Fruit fly (Drosophila melanogaster) whole organism, wandering third instar larva: Measurements from ENCODE around the gene tzn.

Source experiments
- Abd-B ChIP-seq: fragments of >200 bp; optimal IDR thresholded peaks from 2 replicates; lab custom pipeline; 2017; ENCODE audit warnings: missing biosample characterization, missing genetic modification characterization
- CG32264 ChIP-seq: fragments of 200-800 bp; sonication (Bioruptor generic); optimal IDR thresholded peaks from 2 replicates; lab custom pipeline; 2016; ENCODE audit warnings: missing biosample characterization, missing genetic modification characterization
- CG9705 ChIP-seq: fragments of 200-800 bp; sonication (Bioruptor generic); optimal IDR thresholded peaks from 2 replicates; lab custom pipeline; 2018; ENCODE audit warnings: missing biosample characterization, mild to moderate bottlenecking, missing genetic modification characterization
- CrebA ChIP-seq: fragments of 200-800 bp; sonication (Bioruptor generic); optimal IDR thresholded peaks from 2 replicates; lab custom pipeline; 2016; ENCODE audit warnings: missing biosample characterization, mild to moderate bottlenecking, missing genetic modification characterization, borderline replicate concordance
- Dfd ChIP-seq: fragments of >200 bp; optimal IDR thresholded peaks from 2 replicates; lab custom pipeline; 2017; ENCODE audit warnings: missing biosample characterization, missing genetic modification characterization
- Dif ChIP-seq: fragments of 200-275, 200-300 bp; sonication (Bioruptor generic); optimal IDR thresholded peaks from 2 replicates; lab custom pipeline; 2018; ENCODE audit warnings: missing biosample characterization, missing genetic modification characterization; ENCODE audit not compliant: partially characterized antibody
- GATAd ChIP-seq: sonication (Bioruptor generic); optimal IDR thresholded peaks from 2 replicates; lab custom pipeline; 2016; ENCODE audit warnings: missing biosample characterization, missing genetic modification characterization
- HLH106 ChIP-seq: fragments of 200-800 bp; optimal IDR thresholded peaks from 3 replicates; lab custom pipeline; 2019; ENCODE audit warnings: missing biosample characterization, mild to moderate bottlenecking, missing genetic modification characterization, moderate library complexity
- Hnf4 ChIP-seq: fragments of 200-800 bp; sonication (Bioruptor generic); optimal IDR thresholded peaks from 2 replicates; lab custom pipeline; 2016; ENCODE audit warnings: missing biosample characterization, mild to moderate bottlenecking, missing genetic modification characterization
- Hr78 ChIP-seq: fragments of >200 bp; optimal IDR thresholded peaks from 2 replicates; lab custom pipeline; 2017; ENCODE audit warnings: missing biosample characterization, missing genetic modification characterization
- Hr83 ChIP-seq: fragments of 200-300 bp; sonication (Bioruptor generic); optimal IDR thresholded peaks from 2 replicates; lab custom pipeline; 2016; ENCODE audit warnings: missing biosample characterization, mild to moderate bottlenecking, missing genetic modification characterization, moderate library complexity; ENCODE audit not compliant: poor library complexity, severe bottlenecking
- Jra ChIP-seq: sonication (Bioruptor generic); optimal IDR thresholded peaks from 2 replicates; lab custom pipeline; 2016; ENCODE audit warnings: missing biosample characterization, missing genetic modification characterization
- Mio ChIP-seq: sonication (Bioruptor generic); optimal IDR thresholded peaks from 2 replicates; lab custom pipeline; 2016; ENCODE audit warnings: missing biosample characterization, missing genetic modification characterization
- Myc ChIP-seq: fragments of >200 bp; optimal IDR thresholded peaks from 2 replicates; lab custom pipeline; 2017
- N ChIP-seq: fragments of >200 bp; optimal IDR thresholded peaks from 2 replicates; lab custom pipeline; 2018; ENCODE audit warnings: missing biosample characterization, missing external identifiers, missing genetic modification characterization
- OdsH ChIP-seq: fragments of 200-800 bp; sonication (Bioruptor generic); optimal IDR thresholded peaks from 2 replicates; lab custom pipeline; 2016; ENCODE audit warnings: missing biosample characterization, mild to moderate bottlenecking, missing genetic modification characterization
- Rel ChIP-seq, 2 experiments: fragments of 200-800 bp; sonication (Bioruptor generic) in 1 of 2; optimal IDR thresholded peaks; 2 replicates in 1 of 2; 3 replicates in 1 of 2; lab custom pipeline; 2016 to 2019; ENCODE audit warnings: mild to moderate bottlenecking in 2 of 2, missing biosample characterization in 2 of 2, missing genetic modification characterization in 2 of 2, moderate library complexity in 1 of 2
- Sp1 ChIP-seq: fragments of 200-800 bp; sonication (Bioruptor generic); optimal IDR thresholded peaks from 3 replicates; lab custom pipeline; 2019; ENCODE audit warnings: missing biosample characterization, mild to moderate bottlenecking, missing genetic modification characterization, moderate library complexity
- Vsx2 ChIP-seq: fragments of 200-300, 225-300 bp; sonication (Bioruptor generic); optimal IDR thresholded peaks from 2 replicates; lab custom pipeline; 2018; ENCODE audit warnings: missing biosample characterization, missing genetic modification characterization; ENCODE audit not compliant: partially characterized antibody
- br ChIP-seq: fragments of 200-800 bp; sonication (Bioruptor generic); optimal IDR thresholded peaks from 2 replicates; lab custom pipeline; 2016; ENCODE audit warnings: missing biosample characterization, missing genetic modification characterization
- brk ChIP-seq: fragments of 200-800 bp; sonication (Bioruptor generic); optimal IDR thresholded peaks from 2 replicates; lab custom pipeline; 2016; ENCODE audit warnings: missing biosample characterization, mild to moderate bottlenecking, missing genetic modification characterization
- dl ChIP-seq, 2 experiments: fragments of 175-275, 200-275 bp in 1 of 2; fragments of 200-275 bp in 1 of 2; sonication (Bioruptor generic); optimal IDR thresholded peaks; lab custom pipeline; 2018; ENCODE audit warnings: mild to moderate bottlenecking in 2 of 2, missing biosample characterization in 2 of 2, missing genetic modification characterization in 2 of 2, moderate library complexity in 2 of 2; ENCODE audit not compliant: partially characterized antibody in 2 of 2, insufficient read depth in 1 of 2
- dmrt93B ChIP-seq: fragments of 200-800 bp; sonication (Bioruptor generic); optimal IDR thresholded peaks from 2 replicates; lab custom pipeline; 2018; ENCODE audit warnings: missing biosample characterization, mild to moderate bottlenecking, missing genetic modification characterization
- dsf ChIP-seq: sonication (Bioruptor generic); optimal IDR thresholded peaks from 2 replicates; lab custom pipeline; 2016; ENCODE audit warnings: missing biosample characterization, missing genetic modification characterization, borderline replicate concordance
- ey ChIP-seq: fragments of 200-800 bp; sonication (Bioruptor generic); optimal IDR thresholded peaks from 2 replicates; lab custom pipeline; 2016; ENCODE audit warnings: missing biosample characterization, missing genetic modification characterization
- foxo ChIP-seq, 2 experiments: fragments of 200-800 bp; sonication (Bioruptor generic); optimal IDR thresholded peaks; 2 replicates in 1 of 2; 3 replicates in 1 of 2; lab custom pipeline; 2016 to 2017; ENCODE audit warnings: missing biosample characterization in 2 of 2, missing genetic modification characterization in 2 of 2
- fru ChIP-seq: fragments of 200-800 bp; sonication (Bioruptor generic); optimal IDR thresholded peaks from 3 replicates; lab custom pipeline; 2016; ENCODE audit warnings: missing biosample characterization, mild to moderate bottlenecking, missing genetic modification characterization
- h ChIP-seq: fragments of 200-800 bp; sonication (Bioruptor generic); optimal IDR thresholded peaks from 3 replicates; lab custom pipeline; 2016; ENCODE audit warnings: missing biosample characterization, mild to moderate bottlenecking, missing genetic modification characterization
- jim ChIP-seq: fragments of 175-275, 200-325 bp; sonication (Bioruptor generic); optimal IDR thresholded peaks from 2 replicates; lab custom pipeline; 2016; ENCODE audit warnings: missing biosample characterization, mild to moderate bottlenecking, missing genetic modification characterization
- lola ChIP-seq: fragments of >200 bp; optimal IDR thresholded peaks from 2 replicates; lab custom pipeline; 2017; ENCODE audit warnings: missing biosample characterization, missing genetic modification characterization
- pan ChIP-seq: fragments of >200 bp; optimal IDR thresholded peaks from 2 replicates; lab custom pipeline; 2017
- psq ChIP-seq: fragments of 200-800 bp; sonication (Bioruptor generic); optimal IDR thresholded peaks from 3 replicates; lab custom pipeline; 2017; ENCODE audit warnings: missing biosample characterization, mild to moderate bottlenecking, missing genetic modification characterization, moderate library complexity
- rgr ChIP-seq: fragments of 200-800 bp; sonication (Bioruptor generic); optimal IDR thresholded peaks from 3 replicates; lab custom pipeline; 2016; ENCODE audit warnings: missing biosample characterization, mild to moderate bottlenecking, missing genetic modification characterization
- sage ChIP-seq: fragments of 200-800 bp; sonication (Bioruptor generic); optimal IDR thresholded peaks from 2 replicates; lab custom pipeline; 2016; ENCODE audit warnings: missing biosample characterization, mild to moderate bottlenecking, missing genetic modification characterization
- sv ChIP-seq: fragments of 200-800 bp; sonication (Bioruptor generic); optimal IDR thresholded peaks from 3 replicates; lab custom pipeline; 2016; ENCODE audit warnings: missing biosample characterization, missing genetic modification characterization
- tai ChIP-seq: sonication (Bioruptor generic); optimal IDR thresholded peaks from 2 replicates; lab custom pipeline; 2016; ENCODE audit warnings: missing biosample characterization, missing genetic modification characterization
- usp ChIP-seq: fragments of >200 bp; optimal IDR thresholded peaks from 2 replicates; lab custom pipeline; 2017; ENCODE audit warnings: missing biosample characterization, missing genetic modification characterization
- woc ChIP-seq: sonication (Bioruptor generic); optimal IDR thresholded peaks from 2 replicates; lab custom pipeline; 2016; ENCODE audit warnings: missing biosample characterization, mild to moderate bottlenecking, missing genetic modification characterization

tzn gene

DNA sequence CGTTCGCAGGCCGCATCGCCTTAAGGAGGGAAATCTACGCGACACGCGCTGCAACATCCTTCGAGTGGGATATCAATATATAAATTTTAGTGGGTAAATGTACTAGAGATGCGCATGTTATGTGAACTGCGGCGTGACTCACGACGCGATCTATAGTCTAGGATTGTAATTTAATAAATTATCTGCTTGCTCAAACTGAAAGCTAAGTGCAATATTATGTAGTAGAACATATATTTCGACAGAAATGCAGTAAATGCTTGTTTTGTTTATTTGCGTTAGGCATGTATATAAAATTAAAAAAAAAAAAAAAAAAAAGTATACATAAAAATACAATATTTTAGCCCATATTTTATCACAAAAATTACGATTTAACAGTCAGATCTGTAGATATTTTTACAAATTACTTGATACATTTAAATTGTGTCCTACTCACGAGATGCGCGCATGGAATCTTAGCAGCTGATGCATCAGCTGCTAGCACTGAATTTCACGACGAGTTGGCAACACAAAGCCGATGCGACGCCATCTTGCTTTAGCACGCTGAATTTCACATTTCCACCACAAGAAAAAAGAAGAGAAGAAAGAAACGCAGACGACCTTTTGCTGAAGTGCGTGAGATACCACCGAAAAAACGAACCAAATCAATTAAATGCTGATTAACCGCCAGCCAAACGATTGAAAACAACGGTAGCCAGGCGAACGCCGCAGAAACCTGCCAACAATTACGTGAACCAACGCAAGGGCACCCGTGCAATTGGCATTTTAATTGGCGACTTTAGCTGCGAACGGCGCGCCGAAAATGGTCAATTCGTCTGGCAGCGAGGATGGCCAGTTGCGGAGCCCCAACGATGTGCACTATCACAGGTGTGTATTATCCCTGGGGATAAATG lies 27.2 kb upstream of the tzn start, which contains the start of the genes CG4042 and Pitslre:
CG4042 (minus strand) TSS at position 507 of the 890 bp plus-strand sequence.
Pitslre (plus strand) TSS at position 528 of the 890 bp plus-strand sequence.
- TF ChIP-seq lola (GFP tag; lab: Kevin White, UChicago) = no peak
- TF ChIP-seq Vsx2 = no peak
- no peak for TF ChIP-seq Hr78 (GFP tag; lab: Kevin White, UChicago)
- no peak for TF ChIP-seq HLH106 (tag; lab: Kevin White, UChicago)
- no peak for TF ChIP-seq CrebA (GFP tag; lab: Kevin White, UChicago)
- no peak for TF ChIP-seq Myc (lab: Kevin White, UChicago)
- TF ChIP-seq N (GFP tag; lab: Kevin White, UChicago) = no peak
- peak; percentile 54 for TF ChIP-seq OdsH (GFP tag; lab: Kevin White, UChicago)
- TF ChIP-seq ey (GFP tag; lab: Kevin White, UChicago) = no peak
- no peak for TF ChIP-seq Rel (GFP tag; optimal IDR thresholded peaks at IDR 0.05; lab: Kevin White, UChicago)
- TF ChIP-seq Rel (tag; optimal IDR thresholded peaks at IDR 0.05; lab: Kevin White, UChicago) = no peak
- TF ChIP-seq dsf = no peak
- no peak for TF ChIP-seq tai (GFP tag; lab: Kevin White, UChicago)
- peak; percentile 27 for TF ChIP-seq sage (GFP tag; lab: Kevin White, UChicago)
- no peak for TF ChIP-seq pan (lab: Kevin White, UChicago)
- TF ChIP-seq jim (GFP tag; lab: Kevin White, UChicago) = no peak
- peak in 1 of 2 experiments; percentile 67 for TF ChIP-seq foxo (GFP tag; optimal IDR thresholded peaks at IDR 0.05; lab: Kevin White, UChicago)
- TF ChIP-seq GATAd (GFP tag; lab: Kevin White, UChicago) = no peak
- peak; percentile 58 for TF ChIP-seq Hnf4 (GFP tag; lab: Kevin White, UChicago)
- TF ChIP-seq sv (GFP tag; lab: Kevin White, UChicago) = peak; percentile 35
- peak; percentile 31 for TF ChIP-seq woc (GFP tag; lab: Kevin White, UChicago)
- TF ChIP-seq Dif = no peak
- no peak for TF ChIP-seq usp (GFP tag; lab: Kevin White, UChicago)
- peak; percentile 6 for TF ChIP-seq br (GFP tag; lab: Kevin White, UChicago)
- peak; percentile 22 for TF ChIP-seq Jra (GFP tag; lab: Kevin White, UChicago)
- peak; percentile 23 for TF ChIP-seq Hr83
- TF ChIP-seq psq (GFP tag; lab: Kevin White, UChicago) = peak; percentile 57
- TF ChIP-seq Abd-B (GFP tag; lab: Kevin White, UChicago) = no peak
- TF ChIP-seq dl (GFP tag; optimal IDR thresholded peaks at IDR 0.05; lab: Kevin White, UChicago; ENCODE audit: insufficient read depth in 1 of 2, partially characterized antibody in 2 of 2) = no peak
- TF ChIP-seq dmrt93B = peak; percentile 13
- peak; percentile 38 for TF ChIP-seq fru (GFP tag; lab: Kevin White, UChicago)
- no peak for TF ChIP-seq Sp1
- no peak for TF ChIP-seq Mio
- peak; percentile 72 for TF ChIP-seq brk (GFP tag; lab: Kevin White, UChicago)
- peak; percentile 47 for TF ChIP-seq rgr (GFP tag; lab: Kevin White, UChicago)
- no peak for TF ChIP-seq CG9705 (GFP tag; lab: Kevin White, UChicago)
- no peak for TF ChIP-seq CG32264 (GFP tag; lab: Kevin White, UChicago)
- peak; percentile 52 for TF ChIP-seq h
- TF ChIP-seq Dfd (GFP tag; lab: Kevin White, UChicago) = no peak
